Fruit fly (Drosophila melanogaster): Measurements from ENCODE around the gene Gr93c.

Gene Gr93c

dm6 chr3R:21887588-21888007 lies 42.5 kb upstream of the Gr93c start (continued):
- TF ChIP-seq NFAT (GFP tag; IDR thresholded peaks at IDR 0.05) (no peak; the same call in 1 of the 2 replicates), CG12659 (GFP tag; optimal IDR thresholded peaks at IDR 0.05) (no peak), Xrp1 (GFP tag; IDR thresholded peaks at IDR 0.05) (0 out of 2 replicates have a peak, but pooled peaks have one; percentile 42), psq (GFP tag; optimal IDR thresholded peaks at IDR 0.05) (no peak), peb (GFP tag; IDR thresholded peaks at IDR 0.05) (no peak), Hey (tag; optimal IDR thresholded peaks at IDR 0.05) (no peak), pnt (GFP tag; optimal IDR thresholded peaks at IDR 0.05) (peak; percentile 35), NfI (GFP tag; optimal IDR thresholded peaks at IDR 0.05) (no peak), schlank (tag; optimal IDR thresholded peaks at IDR 0.05) (no peak), aop (GFP tag; IDR thresholded peaks at IDR 0.05) (no peak), CG14860 (GFP tag; IDR thresholded peaks at IDR 0.05; ENCODE audit: partially characterized antibody) (no peak), bcd (GFP tag; optimal IDR thresholded peaks at IDR 0.05) (peak; percentile 32), Myb (GFP tag; optimal IDR thresholded peaks at IDR 0.05) (no peak), wor (GFP tag; IDR thresholded peaks at IDR 0.05) (no peak), CG4282 (GFP tag; optimal IDR thresholded peaks at IDR 0.05) (no peak), tna (GFP tag; IDR thresholded peaks at IDR 0.05; ENCODE audit: partially characterized antibody) (no peak), CG17612 (GFP tag; IDR thresholded peaks at IDR 0.05) (no peak), Dll (GFP tag; IDR thresholded peaks at IDR 0.05; ENCODE audit: partially characterized antibody) (no peak), dmrt11E (tag; optimal IDR thresholded peaks at IDR 0.05) (peak; percentile 7), D19B (GFP tag; optimal IDR thresholded peaks at IDR 0.05) (no peak), luna (GFP tag; optimal IDR thresholded peaks at IDR 0.05) (no peak), corto (GFP tag; optimal IDR thresholded peaks at IDR 0.05) (no peak), CG9215 (GFP tag; IDR thresholded peaks at IDR 0.05) (no peak; the same call in 1 of the 2 replicates), CG12299 (tag; optimal IDR thresholded peaks at IDR 0.05) (no peak), pita (GFP tag; optimal IDR thresholded peaks at IDR 0.05) (no peak), ind (GFP tag; optimal IDR thresholded peaks at IDR 0.05) (peak; percentile 51), Hsf (GFP tag; optimal IDR thresholded peaks at IDR 0.05) (no peak), CG31441 (GFP tag; IDR thresholded peaks at IDR 0.05) (no peak), cas (GFP tag; IDR thresholded peaks at IDR 0.05) (no peak), CG1792 (GFP tag; optimal IDR thresholded peaks at IDR 0.05) (no peak), tio (GFP tag; optimal IDR thresholded peaks at IDR 0.05) (no peak), gsb-n (tag; optimal IDR thresholded peaks at IDR 0.05) (no peak), lola (GFP tag; optimal IDR thresholded peaks at IDR 0.05) (peak in 1 of 3 experiments; percentile 56), CG14710 (tag; optimal IDR thresholded peaks at IDR 0.05) (peak; percentile 38), lbe (GFP tag; optimal IDR thresholded peaks at IDR 0.05) (no peak), CG10366 (GFP tag; IDR thresholded peaks at IDR 0.05) (peak; percentile 19; the same call in 1 of the 2 replicates), BEAF-32 (GFP tag; optimal IDR thresholded peaks at IDR 0.05) (no peak), org-1 (GFP tag; optimal IDR thresholded peaks at IDR 0.05) (no peak), CG4730 (GFP tag; IDR thresholded peaks at IDR 0.05) (no peak), tup (GFP tag; optimal IDR thresholded peaks at IDR 0.05) (no peak), Ssrp (tag; optimal IDR thresholded peaks at IDR 0.05) (peak; percentile 15), YL-1 (GFP tag; optimal IDR thresholded peaks at IDR 0.05) (no peak), CG8359 (GFP tag; optimal IDR thresholded peaks at IDR 0.05; ENCODE audit: borderline replicate concordance) (no peak), CG9817 (tag; optimal IDR thresholded peaks at IDR 0.05) (peak; percentile 19), gt (GFP tag; IDR thresholded peaks at IDR 0.05) (no peak), CG11504 (tag; optimal IDR thresholded peaks at IDR 0.05) (no peak), Deaf1 (tag; optimal IDR thresholded peaks at IDR 0.05) (no peak), CG7556 (GFP tag; optimal IDR thresholded peaks at IDR 0.05) (peak; percentile 50), vnd (GFP tag; IDR thresholded peaks at IDR 0.05; ENCODE audit: partially characterized antibody) (no peak), Scr (GFP tag; IDR thresholded peaks at IDR 0.05; ENCODE audit: partially characterized antibody) (no peak)

Measured in whole organism, embryonic.